Worm (Caenorhabditis elegans) whole organism, L4 larva: ENCODE results near the gene daf-10.
A peak's percentile ranks its signal among the peaks of the same experiment; 100 is the strongest.

Experiments used
- F37D6.2 ChIP-seq: sonication (generic microtip); optimal IDR thresholded peaks from 2 replicates; lab custom pipeline; 2016; ENCODE audit warnings: mild to moderate bottlenecking, missing genetic modification characterization, missing compliant biosample characterization
- R02D3.7 ChIP-seq: fragments of 150-350 bp; sonication (generic microtip); optimal IDR thresholded peaks from 3 replicates; lab custom pipeline; 2014; ENCODE audit warnings: missing biosample characterization, missing genetic modification characterization
- Y48G9A.11 ChIP-seq: fragments of 200-800 bp; sonication (Bioruptor generic); IDR thresholded peaks from 2 replicates; pipeline ENCODE4 v1.3.6; 2022; ENCODE audit warnings: missing genetic modification reagents, missing genetic modification characterization, missing compliant biosample characterization
- Y5F2A.4 ChIP-seq: fragments of 200-800 bp; sonication (Bioruptor generic); optimal IDR thresholded peaks from 2 replicates; lab custom pipeline; 2018; ENCODE audit warnings: mild to moderate bottlenecking, missing genetic modification characterization, missing compliant biosample characterization
- aha-1 ChIP-seq: fragments of 150-350 bp; peaks from one replicate; lab custom pipeline; 2014; ENCODE audit warnings: missing biosample characterization, missing genetic modification characterization
- ama-1 ChIP-seq: fragments of 150-350 bp; optimal IDR thresholded peaks from 2 replicates; lab custom pipeline; 2014; ENCODE audit warnings: inconsistent platforms, mixed read lengths
- ceh-28 ChIP-seq: fragments of 150-350 bp; optimal IDR thresholded peaks from 2 replicates; lab custom pipeline; 2014; ENCODE audit warnings: missing biosample characterization, missing genetic modification reagents, missing genetic modification characterization
- ces-1 ChIP-seq: fragments of 150-350 bp; sonication (generic microtip); optimal IDR thresholded peaks from 4 replicates; lab custom pipeline; 2014; ENCODE audit warnings: missing biosample characterization, missing genetic modification reagents, missing genetic modification characterization
- daf-16 ChIP-seq, 3 experiments: sonication (generic microtip); optimal IDR thresholded peaks; 2 replicates each; lab custom pipeline; 2016 to 2017; ENCODE audit warnings: missing genetic modification characterization in 3 of 3, missing genetic modification reagents in 3 of 3, mild to moderate bottlenecking in 2 of 3, missing compliant biosample characterization in 2 of 3, missing biosample characterization in 1 of 3, moderate library complexity in 1 of 3
- dmd-6 ChIP-seq: fragments of 200-800 bp; sonication (Bioruptor generic); IDR thresholded peaks from 2 replicates; pipeline ENCODE4 v1.3.6; 2022; ENCODE audit warnings: missing genetic modification reagents, missing genetic modification characterization, missing compliant biosample characterization
- duxl-1 ChIP-seq: sonication (generic microtip); optimal IDR thresholded peaks from 2 replicates; lab custom pipeline; 2016; ENCODE audit warnings: mild to moderate bottlenecking, missing genetic modification characterization, moderate library complexity, missing compliant biosample characterization; ENCODE audit not compliant: poor library complexity
- dve-1 ChIP-seq: sonication (generic microtip); optimal IDR thresholded peaks from 2 replicates; lab custom pipeline; 2017; ENCODE audit warnings: antibody characterized with exemption, mild to moderate bottlenecking, missing genetic modification characterization, missing compliant biosample characterization; ENCODE audit not compliant: insufficient read depth
- fos-1 ChIP-seq: fragments of 150-350 bp; optimal IDR thresholded peaks from 2 replicates; lab custom pipeline; 2014; ENCODE audit warnings: missing biosample characterization, missing genetic modification characterization
- hlh-11 ChIP-seq: fragments of 200-800 bp; sonication (Bioruptor generic); optimal IDR thresholded peaks from 2 replicates; lab custom pipeline; 2018; ENCODE audit warnings: mild to moderate bottlenecking, missing genetic modification characterization, missing compliant biosample characterization
- hmg-1.1 ChIP-seq: fragments of 200-800 bp; sonication (Bioruptor generic); IDR thresholded peaks from 2 replicates; pipeline ENCODE4 v1.3.6; 2022; ENCODE audit warnings: missing genetic modification reagents, missing genetic modification characterization, missing compliant biosample characterization
- lin-39 ChIP-seq: fragments of 150-350 bp; optimal IDR thresholded peaks from 2 replicates; lab custom pipeline; 2014; ENCODE audit warnings: missing biosample characterization, missing genetic modification reagents, missing genetic modification characterization
- mes-2 ChIP-seq: sonication (generic microtip); optimal IDR thresholded peaks from 2 replicates; lab custom pipeline; 2016; ENCODE audit warnings: missing genotype, mild to moderate bottlenecking, missing genetic modification characterization, missing compliant biosample characterization; ENCODE audit not compliant: poor library complexity, severe bottlenecking
- mxl-2 ChIP-seq: fragments of 200-800 bp; sonication (Bioruptor generic); conservative IDR thresholded peaks from 2 replicates; pipeline ENCODE4 v1.3.6; 2022; ENCODE audit warnings: missing genetic modification reagents, missing genetic modification characterization, missing compliant biosample characterization
- nhr-111 ChIP-seq: fragments of 200-800 bp; sonication (Bioruptor generic); optimal IDR thresholded peaks from 2 replicates; lab custom pipeline; 2018; ENCODE audit warnings: mild to moderate bottlenecking, missing genetic modification characterization, missing compliant biosample characterization
- nhr-237 ChIP-seq: sonication (generic microtip); optimal IDR thresholded peaks from 2 replicates; lab custom pipeline; 2017; ENCODE audit warnings: missing biosample characterization, missing genetic modification characterization
- nhr-28 ChIP-seq: fragments of 150-350 bp; optimal IDR thresholded peaks from 2 replicates; lab custom pipeline; 2014; ENCODE audit warnings: missing biosample characterization, missing genetic modification characterization
- nhr-41 ChIP-seq: fragments of 200-800 bp; sonication (Bioruptor generic); IDR thresholded peaks from 2 replicates; pipeline ENCODE4 v1.3.6; 2022; ENCODE audit warnings: missing genetic modification reagents, missing genetic modification characterization, missing compliant biosample characterization
- nhr-48 ChIP-seq: sonication (generic microtip); optimal IDR thresholded peaks from 2 replicates; lab custom pipeline; 2016; ENCODE audit warnings: mild to moderate bottlenecking, missing genetic modification characterization, missing compliant biosample characterization
- nhr-76 ChIP-seq: fragments of 150-350 bp; optimal IDR thresholded peaks from 2 replicates; lab custom pipeline; 2014; ENCODE audit warnings: missing biosample characterization, missing genetic modification characterization
- nhr-77 ChIP-seq: fragments of 150-350 bp; optimal IDR thresholded peaks from 2 replicates; lab custom pipeline; 2014; ENCODE audit warnings: missing biosample characterization, missing genetic modification characterization
- php-3 ChIP-seq: fragments of 200-800 bp; sonication (Bioruptor generic); IDR thresholded peaks from 2 replicates; pipeline ENCODE4 v1.3.6; 2022; ENCODE audit warnings: missing genetic modification reagents, missing genetic modification characterization, missing compliant biosample characterization
- pqm-1 ChIP-seq: sonication (generic microtip); optimal IDR thresholded peaks from 2 replicates; lab custom pipeline; 2017; ENCODE audit warnings: missing biosample characterization, missing genetic modification characterization
- saeg-2 ChIP-seq: fragments of 200-800 bp; sonication (Bioruptor generic); IDR thresholded peaks from 2 replicates; pipeline ENCODE4 v1.3.6; 2022; ENCODE audit warnings: missing genetic modification reagents, missing genetic modification characterization, missing compliant biosample characterization
- snpc-4 ChIP-seq: fragments of 150-350 bp; optimal IDR thresholded peaks from 2 replicates; lab custom pipeline; 2014; ENCODE audit warnings: missing biosample characterization, missing genetic modification characterization
- spr-3 ChIP-seq: fragments of 200-800 bp; sonication (Bioruptor generic); optimal IDR thresholded peaks from 2 replicates; lab custom pipeline; 2018; ENCODE audit warnings: mild to moderate bottlenecking, missing genetic modification characterization, missing compliant biosample characterization
- tag-97 ChIP-seq: fragments of 200-800 bp; sonication (Bioruptor generic); IDR thresholded peaks from 2 replicates; pipeline ENCODE4 v1.3.6; 2022; ENCODE audit warnings: missing genetic modification characterization, missing compliant biosample characterization
- tra-1 ChIP-seq: fragments of 200-800 bp; sonication (Bioruptor generic); IDR thresholded peaks from 2 replicates; pipeline ENCODE4 v1.3.6; 2022; ENCODE audit warnings: missing genetic modification reagents, missing genetic modification characterization, missing compliant biosample characterization
- vab-7 ChIP-seq: fragments of 200-800 bp; sonication (Bioruptor generic); IDR thresholded peaks from 2 replicates; pipeline ENCODE4 v1.3.6; 2022; ENCODE audit warnings: missing genetic modification reagents, missing genetic modification characterization, missing compliant biosample characterization
- zfp-3 ChIP-seq: fragments of 200-800 bp; sonication (Bioruptor generic); conservative IDR thresholded peaks from 2 replicates; pipeline ENCODE4 v1.3.6; 2022; ENCODE audit warnings: missing genetic modification reagents, missing genetic modification characterization, missing compliant biosample characterization
- zip-11 ChIP-seq: fragments of 200-800 bp; sonication (Bioruptor generic); IDR thresholded peaks from 2 replicates; pipeline ENCODE4 v1.3.6; 2022; ENCODE audit warnings: missing genetic modification characterization, missing compliant biosample characterization
- zip-2 ChIP-seq: fragments of 150-350 bp; optimal IDR thresholded peaks from 2 replicates; lab custom pipeline; 2014; ENCODE audit warnings: missing biosample characterization, missing genetic modification characterization

daf-10 gene

ce11 chrIV:9159863-9160262, 13.9 kb upstream of the daf-10 start (continued):
- TF ChIP-seq hlh-11 (tag; lab: Kevin White, UChicago) = peak; percentile 79
- no peak for TF ChIP-seq F37D6.2 (tag; lab: Kevin White, UChicago)
- TF ChIP-seq tra-1 (GFP tag; lab: Robert Waterston, UW) = peak; percentile 54; the same call in 1 of the 2 replicates
- peak; percentile 96 for TF ChIP-seq pqm-1 (tag; lab: Kevin White, UChicago)

- no peak for TF ChIP-seq daf-16 (GFP tag; optimal IDR thresholded peaks at IDR 0.05; lab: Kevin White, UChicago)
- TF ChIP-seq daf-16 (tag; optimal IDR thresholded peaks at IDR 0.05; lab: Kevin White, UChicago) = peak; percentile 65
- TF ChIP-seq lin-39 = no peak
- TF ChIP-seq dmd-6 (GFP tag; lab: Robert Waterston, UW) = peak; percentile 81
- no peak for TF ChIP-seq ceh-28 (tag; lab: Kevin White, UChicago)
- no peak for TF ChIP-seq zip-2 (tag; lab: Kevin White, UChicago)
- no peak for TF ChIP-seq nhr-76
- no peak for TF ChIP-seq vab-7 (GFP tag; lab: Robert Waterston, UW)
- no peak for TF ChIP-seq Y5F2A.4 (GFP tag; lab: Kevin White, UChicago)
- TF ChIP-seq nhr-48 (tag; lab: Kevin White, UChicago) = no peak
- TF ChIP-seq mes-2 (tag; lab: Kevin White, UChicago) = no peak
- peak; percentile 30 for TF ChIP-seq nhr-77 (tag; lab: Kevin White, UChicago)
- peak; percentile 48; the same call in 1 of the 2 replicates for TF ChIP-seq php-3 (GFP tag; lab: Robert Waterston, UW)
- no peak for TF ChIP-seq zip-11 (GFP tag; lab: Robert Waterston, UW)
- no peak for TF ChIP-seq fos-1
- peak; percentile 47 for TF ChIP-seq hlh-11 (tag; lab: Kevin White, UChicago)
- TF ChIP-seq Y48G9A.11 (GFP tag; lab: Robert Waterston, UW) = no peak
- peak; percentile 90 for TF ChIP-seq pqm-1 (tag; lab: Kevin White, UChicago)
- no peak for TF ChIP-seq snpc-4 (tag; lab: Kevin White, UChicago)
- no peak for TF ChIP-seq nhr-41 (GFP tag; lab: Robert Waterston, UW)
- no peak for TF ChIP-seq ces-1
- TF ChIP-seq ama-1 (lab: Kevin White, UChicago) = no peak
- TF ChIP-seq spr-3 (GFP tag; lab: Kevin White, UChicago) = no peak
- peak; percentile 92 for TF ChIP-seq aha-1 (tag; lab: Kevin White, UChicago)
- no peak for TF ChIP-seq dve-1 (tag; lab: Kevin White, UChicago)
- TF ChIP-seq tag-97 (GFP tag; lab: Robert Waterston, UW) = no peak
- TF ChIP-seq nhr-28 (tag; lab: Kevin White, UChicago) = peak; percentile 74
- TF ChIP-seq R02D3.7 (tag; lab: Kevin White, UChicago) = no peak
- TF ChIP-seq nhr-111 (GFP tag; lab: Kevin White, UChicago) = no peak
- TF ChIP-seq mxl-2 (GFP tag; lab: Robert Waterston, UW) = no peak
- TF ChIP-seq nhr-237 (tag; lab: Kevin White, UChicago) = no peak
- TF ChIP-seq zfp-3 = no peak
- no peak for TF ChIP-seq hmg-1.1 (GFP tag; lab: Robert Waterston, UW)
- no peak for TF ChIP-seq F37D6.2 (tag; lab: Kevin White, UChicago)
- no peak for TF ChIP-seq saeg-2 (GFP tag; lab: Robert Waterston, UW)
- TF ChIP-seq, all 104 proteins: peak for 8
Observed at ce11 chrIV:9158969-9159800, 13.2 kb upstream of the daf-10 start, which contains the start of gene pcp-3. pcp-3 (minus strand) TSS chrIV:9159019.

ce11 chrIV:9154263-9154662, 8.3 kb upstream of the daf-10 start, which contains the start of gene F23B2.10:
F23B2.10 (minus strand) TSS chrIV:9154363.
- TF ChIP-seq duxl-1 (tag; lab: Kevin White, UChicago) = no peak
